Fruit fly (Drosophila melanogaster) whole organism: ENCODE measurements around the gene UQCR-11.

ENCODE experiments used
- CG8478 ChIP-seq: fragments of >200 bp; optimal IDR thresholded peaks from 2 replicates; lab custom pipeline; 2018; ENCODE audit warnings: inconsistent platforms
- Dll ChIP-seq: fragments of >200 bp; optimal IDR thresholded peaks from 2 replicates; lab custom pipeline; 2017
- EcR ChIP-seq, 2 experiments: fragments of >200 bp; optimal IDR thresholded peaks; 2 replicates each; lab custom pipeline; 2017; ENCODE audit warnings: missing biosample characterization in 2 of 2, missing genetic modification characterization in 2 of 2, missing genetic modification reagents in 2 of 2
- pan ChIP-seq: fragments of >200 bp; optimal IDR thresholded peaks from 2 replicates; lab custom pipeline; 2017
- psq ChIP-seq: fragments of >200 bp; optimal IDR thresholded peaks from 2 replicates; lab custom pipeline; 2017
- usp ChIP-seq: fragments of >200 bp; optimal IDR thresholded peaks from 2 replicates; lab custom pipeline; 2017; ENCODE audit warnings: missing biosample characterization, missing genetic modification characterization, mixed read lengths

DNA sequence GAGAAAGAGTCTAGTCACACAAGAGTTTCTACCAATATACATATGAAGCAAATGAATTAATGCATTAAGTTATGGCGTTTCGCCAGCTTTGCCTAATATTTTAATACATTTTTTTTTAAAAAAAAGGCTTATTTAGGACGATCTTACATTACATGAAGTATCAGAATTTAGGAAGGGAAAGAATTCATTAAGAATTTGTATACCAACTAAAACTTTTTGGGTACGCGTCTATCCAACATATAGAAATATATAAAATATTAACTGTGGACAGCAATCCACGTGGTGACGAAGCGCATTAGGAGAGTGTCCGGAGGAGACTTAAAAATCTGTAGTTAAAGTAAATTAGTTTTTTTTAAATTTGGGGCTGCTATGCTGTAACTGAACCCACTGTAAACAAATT is 13.2 kb upstream of the UQCR-11 start, which contains the start of gene Set1:
- TF ChIP-seq EcR (GFP tag; optimal IDR thresholded peaks at IDR 0.05; lab: Kevin White, UChicago) (no peak), usp (no peak), Dll (lab: Kevin White, UChicago) (no peak), CG8478 (no peak), psq (lab: Kevin White, UChicago) (no peak), pan (lab: Kevin White, UChicago) (no peak)
